Worm (Caenorhabditis elegans): ENCODE results near the gene Y75B8A.31.
A peak's percentile ranks its signal among the peaks of the same experiment; 100 is the strongest.

Gene Y75B8A.31

ce11 chrIII:12373807-12374266 lies 22.4 kb downstream of the Y75B8A.31 start, which contains the start of gene glrx-5:
Gene glrx-5, minus strand, starts transcription at chrIII:12373857.
- TF ChIP-seq swsn-7 (tag; optimal IDR thresholded peaks at IDR 0.05) (no peak), aly-2 (tag; optimal IDR thresholded peaks at IDR 0.05) (no peak), unc-62 (GFP tag; optimal IDR thresholded peaks at IDR 0.05) (no peak), blmp-1 (tag; optimal IDR thresholded peaks at IDR 0.05) (no peak), elt-3 (tag; optimal IDR thresholded peaks at IDR 0.05) (no peak), Y116A8C.19 (tag; optimal IDR thresholded peaks at IDR 0.05; ENCODE audit: borderline replicate concordance) (no peak), elt-2 (tag; optimal IDR thresholded peaks at IDR 0.05) (no peak), nhr-19 (GFP tag; conservative IDR thresholded peaks at IDR 0.05) (no peak)

- TF ChIP-seq aly-2 (tag; optimal IDR thresholded peaks at IDR 0.05) (no peak), fkh-8 (tag; optimal IDR thresholded peaks at IDR 0.05) (no peak), rnt-1 (tag; optimal IDR thresholded peaks at IDR 0.05) (no peak), unc-86 (tag; optimal IDR thresholded peaks at IDR 0.05) (no peak), fkh-4 (tag; optimal IDR thresholded peaks at IDR 0.05; ENCODE audit: borderline replicate concordance) (no peak), dpl-1 (GFP tag; optimal IDR thresholded peaks at IDR 0.05) (no peak), ceh-90 (tag; optimal IDR thresholded peaks at IDR 0.05) (no peak), hlh-4 (tag; optimal IDR thresholded peaks at IDR 0.05) (no peak), lsy-2 (tag; optimal IDR thresholded peaks at IDR 0.05) (no peak), Y116A8C.19 (tag; optimal IDR thresholded peaks at IDR 0.05; ENCODE audit: borderline replicate concordance) (no peak), nhr-28 (tag; optimal IDR thresholded peaks at IDR 0.05) (no peak), vab-15 (tag; optimal IDR thresholded peaks at IDR 0.05) (no peak), hpl-2 (GFP tag; optimal IDR thresholded peaks at IDR 0.05) (no peak), efl-1 (optimal IDR thresholded peaks at IDR 0.05) (no peak), efl-1 (GFP tag; optimal IDR thresholded peaks at IDR 0.05 in 1 of 2) (no peak), dsc-1 (tag; optimal IDR thresholded peaks at IDR 0.05) (no peak), nhr-47 (tag; optimal IDR thresholded peaks at IDR 0.05) (no peak)
Observed at ce11 chrIII:12375614-12376013, 24.2 kb downstream of the Y75B8A.31 start.

ce11 chrIII:12377198-12377662 lies 25.8 kb downstream of the Y75B8A.31 start, which contains the start of gene pph-4.2:
Gene pph-4.2, minus strand, starts transcription at chrIII:12377248.
- TF ChIP-seq nhr-237 (tag; optimal IDR thresholded peaks at IDR 0.05) (no peak), lin-13 (GFP tag; optimal IDR thresholded peaks at IDR 0.05) (peak; percentile 21), fkh-8 (tag; optimal IDR thresholded peaks at IDR 0.05) (no peak), hlh-4 (tag; optimal IDR thresholded peaks at IDR 0.05) (no peak), tlp-1 (tag; optimal IDR thresholded peaks at IDR 0.05) (no peak), fos-1 (tag; optimal IDR thresholded peaks at IDR 0.05) (no peak), snpc-4 (tag; optimal IDR thresholded peaks at IDR 0.05) (no peak), fkh-4 (tag; optimal IDR thresholded peaks at IDR 0.05; ENCODE audit: borderline replicate concordance) (no peak), ceh-63 (GFP tag; optimal IDR thresholded peaks at IDR 0.05) (no peak), skn-1 (tag; optimal IDR thresholded peaks at IDR 0.05) (peak; percentile 62), lin-15B (tag; optimal IDR thresholded peaks at IDR 0.05) (peak; percentile 42), dpl-1 (GFP tag; optimal IDR thresholded peaks at IDR 0.05) (peak; percentile 88 to 94 (median 91)), ceh-8 (GFP tag; optimal IDR thresholded peaks at IDR 0.05) (no peak), swsn-7 (tag; optimal IDR thresholded peaks at IDR 0.05) (no peak), mab-9 (GFP tag; IDR thresholded peaks at IDR 0.05) (no peak), elt-3 (tag; optimal IDR thresholded peaks at IDR 0.05) (no peak), unc-98 (GFP tag; IDR thresholded peaks at IDR 0.05) (no peak), nhr-28 (tag; optimal IDR thresholded peaks at IDR 0.05) (no peak), rnt-1 (tag; optimal IDR thresholded peaks at IDR 0.05) (peak; percentile 57), nhr-71 (tag; optimal IDR thresholded peaks at IDR 0.05) (no peak), ceh-88 (GFP tag; IDR thresholded peaks at IDR 0.05) (no peak), ets-5 (GFP tag; IDR thresholded peaks at IDR 0.05) (no peak), mdl-1 (tag; optimal IDR thresholded peaks at IDR 0.05) (no peak), C16A3.4 (tag; optimal IDR thresholded peaks at IDR 0.05) (peak; percentile 43), ztf-11 (tag; optimal IDR thresholded peaks at IDR 0.05) (no peak), lsy-2 (tag; optimal IDR thresholded peaks at IDR 0.05) (peak; percentile 58 to 78), unc-62 (GFP tag; optimal IDR thresholded peaks at IDR 0.05) (no peak), mef-2 (tag; optimal IDR thresholded peaks at IDR 0.05) (no peak), mep-1 (tag; optimal IDR thresholded peaks at IDR 0.05) (peak; percentile 43), Y116A8C.19 (tag; optimal IDR thresholded peaks at IDR 0.05; ENCODE audit: borderline replicate concordance) (no peak), nhr-90 (tag; optimal IDR thresholded peaks at IDR 0.05; ENCODE audit: poor library complexity) (peak; percentile 8), egl-27 (tag; optimal IDR thresholded peaks at IDR 0.05) (no peak), blmp-1 (tag; optimal IDR thresholded peaks at IDR 0.05) (peak; percentile 25), pqm-1 (tag; optimal IDR thresholded peaks at IDR 0.05) (no peak), isw-1 (GFP tag; IDR thresholded peaks at IDR 0.05) (no peak), nhr-84 (tag; optimal IDR thresholded peaks at IDR 0.05) (no peak), fkh-10 (GFP tag; optimal IDR thresholded peaks at IDR 0.05) (no peak)
